Worm (Caenorhabditis elegans) whole organism, late embryonic: ENCODE data around the gene amph-1.

Experiments
- ama-1 ChIP-seq: fragments of 150-350 bp; optimal IDR thresholded peaks from 2 replicates; lab custom pipeline; 2014
- ceh-2 ChIP-seq: sonication (generic microtip); optimal IDR thresholded peaks from 2 replicates; lab custom pipeline; 2016; ENCODE audit warnings: missing genotype, missing genetic modification characterization, missing compliant biosample characterization
- ceh-6 ChIP-seq: fragments of 200-800 bp; sonication (Bioruptor generic); optimal IDR thresholded peaks from 2 replicates; lab custom pipeline; 2018; ENCODE audit warnings: mild to moderate bottlenecking, missing genetic modification characterization, missing compliant biosample characterization
- ceh-9 ChIP-seq: sonication (generic microtip); optimal IDR thresholded peaks from 2 replicates; lab custom pipeline; 2016; ENCODE audit warnings: mild to moderate bottlenecking, missing genetic modification characterization, inconsistent platforms, missing compliant biosample characterization
- dmd-4 ChIP-seq: sonication (generic microtip); optimal IDR thresholded peaks from 2 replicates; lab custom pipeline; 2016; ENCODE audit warnings: borderline replicate concordance, missing genetic modification characterization, missing compliant biosample characterization
- hlh-13 ChIP-seq: fragments of 200-800 bp; sonication (Bioruptor generic); optimal IDR thresholded peaks from 2 replicates; lab custom pipeline; 2018; ENCODE audit warnings: mild to moderate bottlenecking, missing genetic modification characterization, missing compliant biosample characterization
- lin-11 ChIP-seq: fragments of 200-800 bp; sonication (Bioruptor generic); optimal IDR thresholded peaks from 2 replicates; lab custom pipeline; 2018; ENCODE audit warnings: mild to moderate bottlenecking, missing genetic modification characterization, missing compliant biosample characterization
- nhr-11 ChIP-seq: fragments of 150-350 bp; optimal IDR thresholded peaks from 2 replicates; lab custom pipeline; 2014; ENCODE audit warnings: missing biosample characterization, missing genetic modification characterization
- pag-3 ChIP-seq: sonication (generic microtip); optimal IDR thresholded peaks from 2 replicates; lab custom pipeline; 2016; ENCODE audit warnings: missing compliant biosample characterization, missing genetic modification characterization, borderline replicate concordance
- pha-4 ChIP-seq: fragments of 150-350 bp; optimal IDR thresholded peaks from 2 replicates; lab custom pipeline; 2018; ENCODE audit warnings: missing biosample characterization, missing genetic modification reagents, missing genetic modification characterization
- pros-1 ChIP-seq: fragments of 150-350 bp; optimal IDR thresholded peaks from 2 replicates; lab custom pipeline; 2014; ENCODE audit warnings: missing biosample characterization, missing genetic modification reagents, missing genetic modification characterization
- ref-2 ChIP-seq: sonication (generic microtip); optimal IDR thresholded peaks from 2 replicates; lab custom pipeline; 2016; ENCODE audit warnings: missing genetic modification characterization, missing compliant biosample characterization
- unc-3 ChIP-seq, 2 experiments: fragments of 200-800 bp in 1 of 2; sonication (Bioruptor generic) in 1 of 2; sonication (generic microtip) in 1 of 2; conservative IDR thresholded peaks in 1 of 2; optimal IDR thresholded peaks in 1 of 2; 2 replicates each; pipeline versions ENCODE4 v1.3.6 to Lab custom; 2016 to 2022; ENCODE audit warnings: missing compliant biosample characterization in 2 of 2, missing genetic modification characterization in 2 of 2, missing genetic modification reagents in 1 of 2
- unc-86 ChIP-seq: sonication (generic microtip); optimal IDR thresholded peaks from 2 replicates; lab custom pipeline; 2016; ENCODE audit warnings: missing genetic modification characterization, missing compliant biosample characterization

- TF ChIP-seq hlh-13 (GFP tag; lab: Kevin White, UChicago) (no peak), pros-1 (tag; lab: Kevin White, UChicago) (no peak), ama-1 (lab: Kevin White, UChicago) (no peak), unc-86 (tag; lab: Kevin White, UChicago) (no peak), ceh-6 (GFP tag; lab: Kevin White, UChicago) (no peak), nhr-11 (tag; lab: Kevin White, UChicago) (no peak), dmd-4 (tag; lab: Kevin White, UChicago) (no peak), pha-4 (no peak), unc-3 (GFP tag; conservative IDR thresholded peaks at IDR 0.05; lab: Robert Waterston, UW) (no peak), unc-3 (tag; optimal IDR thresholded peaks at IDR 0.05; lab: Kevin White, UChicago) (no peak), ceh-2 (tag; lab: Kevin White, UChicago) (no peak), ref-2 (tag; lab: Kevin White, UChicago) (no peak), lin-11 (tag; lab: Kevin White, UChicago) (no peak), pag-3 (no peak), ceh-9 (no peak)
These were observed 33.2 kb upstream of the amph-1 start, which contains the start of gene ins-8 for ce11 chrIV:9680841-9681240.
